Worm (Caenorhabditis elegans) whole organism, L3 larva: Measurements from ENCODE around the gene aat-3.

Source experiments
- aly-2 ChIP-seq: fragments of 150-350 bp; optimal IDR thresholded peaks from 2 replicates; lab custom pipeline; 2014; ENCODE audit warnings: missing biosample characterization, missing genetic modification characterization
- ceh-16 ChIP-seq: sonication (generic microtip); optimal IDR thresholded peaks from 2 replicates; lab custom pipeline; 2017; ENCODE audit warnings: missing biosample characterization, missing genetic modification characterization
- elt-3 ChIP-seq, 3 experiments: fragments of 150-350 bp in 1 of 3; sonication (generic microtip) in 2 of 3; optimal IDR thresholded peaks; 2 replicates in 2 of 3; 4 replicates in 1 of 3; lab custom pipeline; 2014 to 2017; ENCODE audit warnings: missing biosample characterization in 3 of 3, missing genetic modification characterization in 3 of 3
- hmg-11 ChIP-seq: sonication (generic microtip); optimal IDR thresholded peaks from 2 replicates; lab custom pipeline; 2016; ENCODE audit warnings: missing genetic modification characterization, missing compliant biosample characterization
- nfya-1 ChIP-seq: sonication (generic microtip); optimal IDR thresholded peaks from 2 replicates; lab custom pipeline; 2017; ENCODE audit warnings: missing genetic modification characterization, mild to moderate bottlenecking, missing compliant biosample characterization, antibody characterized with exemption, moderate library complexity; ENCODE audit not compliant: insufficient read depth
- nhr-11 ChIP-seq: fragments of 150-350 bp; optimal IDR thresholded peaks from 2 replicates; lab custom pipeline; 2014; ENCODE audit warnings: missing biosample characterization, missing genetic modification characterization
- nhr-237 ChIP-seq: fragments of 150-350 bp; optimal IDR thresholded peaks from 2 replicates; lab custom pipeline; 2014; ENCODE audit warnings: missing biosample characterization, missing genetic modification characterization
- pha-4 ChIP-seq: fragments of 150-350 bp; optimal IDR thresholded peaks from 2 replicates; lab custom pipeline; 2014; ENCODE audit warnings: missing biosample characterization, missing genetic modification reagents, missing genetic modification characterization
- skn-1 ChIP-seq: fragments of 150-350 bp; optimal IDR thresholded peaks from 2 replicates; lab custom pipeline; 2014; ENCODE audit warnings: missing biosample characterization, missing genetic modification characterization
- tbx-2 ChIP-seq: sonication (generic microtip); optimal IDR thresholded peaks from 2 replicates; lab custom pipeline; 2016; ENCODE audit warnings: mild to moderate bottlenecking, missing genetic modification characterization, missing compliant biosample characterization
- unc-39 ChIP-seq: sonication (generic microtip); optimal IDR thresholded peaks from 4 replicates; lab custom pipeline; 2017; ENCODE audit warnings: missing biosample characterization, missing genetic modification characterization
- unc-62 ChIP-seq: fragments of 150-350 bp; sonication (generic microtip); optimal IDR thresholded peaks from 4 replicates; lab custom pipeline; 2014; ENCODE audit warnings: missing biosample characterization, missing genetic modification reagents, missing genetic modification characterization
- ztf-11 ChIP-seq: fragments of 150-350 bp; optimal IDR thresholded peaks from 2 replicates; lab custom pipeline; 2014; ENCODE audit warnings: missing biosample characterization, missing genetic modification characterization
- ztf-4 ChIP-seq: fragments of 150-350 bp; optimal IDR thresholded peaks from 2 replicates; lab custom pipeline; 2014; ENCODE audit warnings: missing biosample characterization, missing genetic modification characterization

DNA sequence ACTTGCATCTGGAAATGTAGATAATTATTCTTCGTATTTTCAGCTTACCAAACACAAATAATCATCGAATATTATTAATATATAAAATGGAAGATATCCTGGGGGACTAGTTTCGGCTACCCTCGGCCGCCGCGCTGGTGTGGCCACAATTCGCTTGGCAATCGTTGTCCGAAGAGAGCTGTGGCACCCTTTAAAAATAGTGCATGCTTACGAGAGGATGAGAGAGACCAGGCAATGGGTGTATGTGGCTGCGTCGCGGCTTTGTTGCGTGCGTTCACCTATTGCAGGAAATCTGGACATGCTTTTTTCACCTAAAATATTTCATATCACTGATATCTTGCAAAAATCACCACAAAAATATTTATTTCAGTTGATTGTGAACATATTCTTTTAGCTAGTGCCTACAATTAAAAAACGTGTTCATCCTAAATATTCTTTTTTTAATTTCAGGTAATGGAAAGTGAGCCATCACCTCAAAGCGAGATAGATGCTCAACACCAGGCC lies 20.6 kb downstream of the aat-3 start, which contains the start of the genes ccd-5 and F52H2.1:
- TF ChIP-seq nhr-237 (tag; lab: Kevin White, UChicago) = no peak
- no peak for TF ChIP-seq aly-2
- no peak for TF ChIP-seq ztf-4 (tag; lab: Kevin White, UChicago)
- no peak for TF ChIP-seq unc-62
- TF ChIP-seq hmg-11 (tag; lab: Kevin White, UChicago) = peak; percentile 66
- no peak for TF ChIP-seq tbx-2 (tag; lab: Kevin White, UChicago)
- no peak for TF ChIP-seq ceh-16
- no peak for TF ChIP-seq nhr-11 (tag; lab: Kevin White, UChicago)
- no peak for TF ChIP-seq elt-3 (tag; optimal IDR thresholded peaks at IDR 0.05; lab: Kevin White, UChicago)
- TF ChIP-seq pha-4 = no peak
- no peak for TF ChIP-seq unc-39 (tag; lab: Kevin White, UChicago)
- TF ChIP-seq skn-1 = no peak
- TF ChIP-seq nfya-1 = peak; percentile 58
- no peak for TF ChIP-seq ztf-11
